Fruit fly (Drosophila melanogaster) whole organism, embryonic: ENCODE measurements around the gene dimm.

Experiments
- Abd-B ChIP-seq: fragments of 200-800 bp; sonication (Bioruptor generic); optimal IDR thresholded peaks from 2 replicates; lab custom pipeline; 2018; ENCODE audit warnings: missing biosample characterization, mild to moderate bottlenecking, missing genetic modification characterization, moderate library complexity
- Atf3 ChIP-seq: fragments of 200-800 bp; sonication (Bioruptor generic); optimal IDR thresholded peaks from 3 replicates; lab custom pipeline; 2016; ENCODE audit warnings: missing biosample characterization, missing genetic modification characterization
- B-H1 ChIP-seq: fragments of 200-800 bp; sonication (Bioruptor generic); IDR thresholded peaks from 3 replicates; pipeline ENCODE4 v1.3.6; 2022; ENCODE audit warnings: missing biosample characterization, missing genetic modification characterization
- CG10147 ChIP-seq: fragments of 200-800 bp; sonication (Bioruptor generic); optimal IDR thresholded peaks from 2 replicates; lab custom pipeline; 2019; ENCODE audit warnings: missing biosample characterization, mild to moderate bottlenecking, missing genetic modification characterization, moderate library complexity
- CG10462 ChIP-seq: fragments of 200-800 bp; sonication (Bioruptor generic); optimal IDR thresholded peaks from 2 replicates; lab custom pipeline; 2016; ENCODE audit warnings: missing biosample characterization, missing genetic modification characterization
- CG10565 ChIP-seq: fragments of 200-800 bp; sonication (Bioruptor generic); optimal IDR thresholded peaks from 3 replicates; lab custom pipeline; 2016; ENCODE audit warnings: missing biosample characterization, mild to moderate bottlenecking, missing genetic modification characterization
- CG10979 ChIP-seq: fragments of 200-800 bp; sonication (Bioruptor generic); optimal IDR thresholded peaks from 2 replicates; lab custom pipeline; 2018; ENCODE audit warnings: missing biosample characterization, mild to moderate bottlenecking, missing genetic modification characterization, moderate library complexity
- CG12104 ChIP-seq: fragments of 200-800 bp; sonication (Bioruptor generic); optimal IDR thresholded peaks from 3 replicates; lab custom pipeline; 2016; ENCODE audit warnings: missing biosample characterization, missing genetic modification characterization
- CG12155 ChIP-seq: fragments of 200-800 bp; sonication (Bioruptor generic); optimal IDR thresholded peaks from 3 replicates; lab custom pipeline; 2016; ENCODE audit warnings: missing biosample characterization, missing genetic modification characterization
- CG1233 ChIP-seq: fragments of 200-800 bp; sonication (Bioruptor generic); optimal IDR thresholded peaks from 4 replicates; lab custom pipeline; 2018; ENCODE audit warnings: missing biosample characterization, mild to moderate bottlenecking, missing genetic modification characterization
- CG1529 ChIP-seq: fragments of 200-800 bp; sonication (Bioruptor generic); optimal IDR thresholded peaks from 3 replicates; lab custom pipeline; 2018; ENCODE audit warnings: missing biosample characterization, missing genetic modification characterization
- CG17361 ChIP-seq: fragments of 200-800 bp; sonication (Bioruptor generic); IDR thresholded peaks from 3 replicates; pipeline ENCODE4 v1.3.6; 2022; ENCODE audit warnings: missing biosample characterization, missing genetic modification characterization
- CG17612 ChIP-seq: fragments of 200-800 bp; sonication (Bioruptor generic); IDR thresholded peaks from 2 replicates; pipeline ENCODE4 v1.3.6; 2022; ENCODE audit warnings: missing biosample characterization, missing genetic modification characterization
- CG18011 ChIP-seq: fragments of 200-800 bp; sonication (Bioruptor generic); optimal IDR thresholded peaks from 2 replicates; lab custom pipeline; 2017; ENCODE audit warnings: missing biosample characterization, missing genetic modification characterization, mild to moderate bottlenecking, moderate library complexity, missing genotype
- CG32532 ChIP-seq: fragments of 200-800 bp; sonication (Bioruptor generic); IDR thresholded peaks from 2 replicates; pipeline ENCODE4 v1.3.6; 2022; ENCODE audit warnings: missing biosample characterization, missing genetic modification characterization
- CG3281 ChIP-seq: fragments of 200-800 bp; sonication (Bioruptor generic); optimal IDR thresholded peaks from 3 replicates; lab custom pipeline; 2017; ENCODE audit warnings: missing biosample characterization, mild to moderate bottlenecking, missing genetic modification characterization
- CG34376 ChIP-seq: fragments of 200-800 bp; sonication (Bioruptor generic); optimal IDR thresholded peaks from 2 replicates; lab custom pipeline; 2018; ENCODE audit warnings: missing biosample characterization, mild to moderate bottlenecking, missing genetic modification characterization
- CG3995 ChIP-seq: fragments of 200-800 bp; sonication (Bioruptor generic); optimal IDR thresholded peaks from 3 replicates; lab custom pipeline; 2016; ENCODE audit warnings: missing biosample characterization, missing genetic modification characterization
- CG4328 ChIP-seq: fragments of 200-800 bp; sonication (Bioruptor generic); optimal IDR thresholded peaks from 3 replicates; lab custom pipeline; 2017; ENCODE audit warnings: missing biosample characterization, missing genetic modification reagents, missing genetic modification characterization
- CG4360 ChIP-seq: fragments of 200-800 bp; sonication (Bioruptor generic); IDR thresholded peaks from 2 replicates; pipeline ENCODE4 v1.3.6; 2022; ENCODE audit warnings: missing biosample characterization, missing genetic modification characterization
- CG6254 ChIP-seq: fragments of 200-800 bp; sonication (Bioruptor generic); optimal IDR thresholded peaks from 3 replicates; lab custom pipeline; 2017; ENCODE audit warnings: mild to moderate bottlenecking, missing biosample characterization, missing genetic modification reagents, missing genetic modification characterization
- CG6813 ChIP-seq: fragments of 200-800 bp; sonication (Bioruptor generic); optimal IDR thresholded peaks from 2 replicates; lab custom pipeline; 2017; ENCODE audit warnings: missing biosample characterization, missing genetic modification characterization, mild to moderate bottlenecking, moderate library complexity, missing genetic modification reagents
- CG6854 ChIP-seq: fragments of 200-800 bp; sonication (Bioruptor generic); optimal IDR thresholded peaks from 3 replicates; lab custom pipeline; 2017; ENCODE audit warnings: missing biosample characterization, mild to moderate bottlenecking, missing genetic modification characterization
- CG7271 ChIP-seq: fragments of 200-800 bp; sonication (Bioruptor generic); optimal IDR thresholded peaks from 2 replicates; lab custom pipeline; 2018; ENCODE audit warnings: missing biosample characterization, mild to moderate bottlenecking, missing genetic modification characterization, moderate library complexity
- CG7839 ChIP-seq: fragments of 200-800 bp; sonication (Bioruptor generic); optimal IDR thresholded peaks from 3 replicates; lab custom pipeline; 2018; ENCODE audit warnings: missing biosample characterization, mild to moderate bottlenecking, missing genetic modification characterization, moderate library complexity
- CG8924 ChIP-seq: fragments of 200-800 bp; optimal IDR thresholded peaks from 3 replicates; lab custom pipeline; 2019; ENCODE audit warnings: missing biosample characterization, mild to moderate bottlenecking, missing genetic modification characterization, moderate library complexity
- Dfd ChIP-seq, 2 experiments: fragments of >200 bp; optimal IDR thresholded peaks; 2 replicates each; lab custom pipeline; 2017; ENCODE audit warnings: missing biosample characterization in 2 of 2, missing genetic modification characterization in 2 of 2
- HLH4C ChIP-seq: fragments of 200-800 bp; sonication (Bioruptor generic); IDR thresholded peaks from 3 replicates; pipeline ENCODE4 v1.3.6; 2022; ENCODE audit warnings: missing biosample characterization, missing genetic modification characterization; ENCODE audit not compliant: partially characterized antibody
- PHDP ChIP-seq: fragments of 200-800 bp; sonication (Bioruptor generic); optimal IDR thresholded peaks from 3 replicates; lab custom pipeline; 2018; ENCODE audit warnings: missing biosample characterization, mild to moderate bottlenecking, missing genetic modification characterization, moderate library complexity
- Xbp1 ChIP-seq: fragments of 200-800 bp; sonication (Bioruptor generic); optimal IDR thresholded peaks from 3 replicates; lab custom pipeline; 2016; ENCODE audit warnings: missing biosample characterization, mild to moderate bottlenecking, missing genetic modification characterization
- YL-1 ChIP-seq: fragments of 200-800 bp; sonication (Bioruptor generic); optimal IDR thresholded peaks from 3 replicates; lab custom pipeline; 2017; ENCODE audit warnings: missing biosample characterization, mild to moderate bottlenecking, missing genetic modification characterization
- aop ChIP-seq: fragments of 200-800 bp; sonication (Bioruptor generic); IDR thresholded peaks from 2 replicates; pipeline ENCODE4 v1.3.6; 2022; ENCODE audit warnings: missing biosample characterization, missing genetic modification characterization
- bigmax ChIP-seq: fragments of 200-800 bp; sonication (Bioruptor generic); optimal IDR thresholded peaks from 2 replicates; lab custom pipeline; 2018; ENCODE audit warnings: missing biosample characterization, mild to moderate bottlenecking, missing genetic modification characterization
- cas ChIP-seq: fragments of 200-800 bp; sonication (Bioruptor generic); IDR thresholded peaks from 2 replicates; pipeline ENCODE4 v1.3.6; 2022; ENCODE audit warnings: missing biosample characterization, missing genetic modification characterization
- caup ChIP-seq: fragments of 200-800 bp; sonication (Bioruptor generic); optimal IDR thresholded peaks from 3 replicates; lab custom pipeline; 2017; ENCODE audit warnings: missing biosample characterization, mild to moderate bottlenecking, missing genetic modification characterization, moderate library complexity; ENCODE audit not compliant: severe bottlenecking
- crp ChIP-seq, 2 experiments: fragments of 200-800 bp; sonication (Bioruptor generic); optimal IDR thresholded peaks; 2 replicates in 1 of 2; 3 replicates in 1 of 2; lab custom pipeline; 2017; ENCODE audit warnings: missing biosample characterization in 2 of 2, missing genetic modification characterization in 2 of 2, mild to moderate bottlenecking in 1 of 2, moderate library complexity in 1 of 2
- dati ChIP-seq: fragments of 200-800 bp; sonication (Bioruptor generic); IDR thresholded peaks from 2 replicates; pipeline ENCODE4 v1.3.6; 2022; ENCODE audit warnings: missing biosample characterization, missing genetic modification characterization
- exex ChIP-seq: fragments of 200-800 bp; sonication (Bioruptor generic); optimal IDR thresholded peaks from 4 replicates; lab custom pipeline; 2018; ENCODE audit warnings: missing biosample characterization, mild to moderate bottlenecking, missing genetic modification characterization, moderate library complexity
- gsb-n ChIP-seq: fragments of 200-800 bp; sonication (Bioruptor generic); optimal IDR thresholded peaks from 3 replicates; lab custom pipeline; 2018; ENCODE audit warnings: missing biosample characterization, mild to moderate bottlenecking, missing genetic modification characterization
- gt ChIP-seq: fragments of 200-800 bp; sonication (Bioruptor generic); IDR thresholded peaks from 2 replicates; pipeline ENCODE4 v1.3.6; 2022; ENCODE audit warnings: missing biosample characterization, missing genetic modification characterization
- jigr1 ChIP-seq: fragments of 200-800 bp; sonication (Bioruptor generic); IDR thresholded peaks from 3 replicates; pipeline ENCODE4 v1.3.6; 2022; ENCODE audit warnings: missing biosample characterization, missing genetic modification characterization
- luna ChIP-seq: fragments of 200-800 bp; sonication (Bioruptor generic); optimal IDR thresholded peaks from 2 replicates; lab custom pipeline; 2016; ENCODE audit warnings: missing biosample characterization, missing genetic modification characterization
- nmo ChIP-seq: fragments of 200-800 bp; sonication (Bioruptor generic); optimal IDR thresholded peaks from 2 replicates; lab custom pipeline; 2018; ENCODE audit warnings: missing biosample characterization, mild to moderate bottlenecking, missing genetic modification characterization, moderate library complexity
- nom ChIP-seq: fragments of 200-800 bp; sonication (Bioruptor generic); optimal IDR thresholded peaks from 2 replicates; lab custom pipeline; 2017; ENCODE audit warnings: missing biosample characterization, missing genetic modification characterization, mild to moderate bottlenecking, moderate library complexity, missing genetic modification reagents
- pfk ChIP-seq: fragments of 200-800 bp; sonication (Bioruptor generic); optimal IDR thresholded peaks from 2 replicates; lab custom pipeline; 2018; ENCODE audit warnings: missing biosample characterization, mild to moderate bottlenecking, missing genetic modification characterization, moderate library complexity
- pum ChIP-seq: fragments of 200-800 bp; sonication (Bioruptor generic); optimal IDR thresholded peaks from 2 replicates; lab custom pipeline; 2016; ENCODE audit warnings: missing biosample characterization, missing genetic modification characterization
- salm ChIP-seq: fragments of 200-800 bp; sonication (Bioruptor generic); optimal IDR thresholded peaks from 2 replicates; lab custom pipeline; 2018; ENCODE audit warnings: missing biosample characterization, mild to moderate bottlenecking, missing genetic modification characterization
- sens-2 ChIP-seq: fragments of 200-800 bp; sonication (Bioruptor generic); IDR thresholded peaks from 2 replicates; pipeline ENCODE4 v1.3.6; 2022; ENCODE audit warnings: missing biosample characterization, missing genetic modification characterization
- trh ChIP-seq: fragments of 200-800 bp; sonication (Bioruptor generic); optimal IDR thresholded peaks from 2 replicates; lab custom pipeline; 2016; ENCODE audit warnings: missing biosample characterization, missing genetic modification characterization
- wor ChIP-seq: fragments of 200-800 bp; sonication (Bioruptor generic); IDR thresholded peaks from 2 replicates; pipeline ENCODE4 v1.3.6; 2022; ENCODE audit warnings: missing biosample characterization, missing genetic modification characterization

dimm gene

DNA sequence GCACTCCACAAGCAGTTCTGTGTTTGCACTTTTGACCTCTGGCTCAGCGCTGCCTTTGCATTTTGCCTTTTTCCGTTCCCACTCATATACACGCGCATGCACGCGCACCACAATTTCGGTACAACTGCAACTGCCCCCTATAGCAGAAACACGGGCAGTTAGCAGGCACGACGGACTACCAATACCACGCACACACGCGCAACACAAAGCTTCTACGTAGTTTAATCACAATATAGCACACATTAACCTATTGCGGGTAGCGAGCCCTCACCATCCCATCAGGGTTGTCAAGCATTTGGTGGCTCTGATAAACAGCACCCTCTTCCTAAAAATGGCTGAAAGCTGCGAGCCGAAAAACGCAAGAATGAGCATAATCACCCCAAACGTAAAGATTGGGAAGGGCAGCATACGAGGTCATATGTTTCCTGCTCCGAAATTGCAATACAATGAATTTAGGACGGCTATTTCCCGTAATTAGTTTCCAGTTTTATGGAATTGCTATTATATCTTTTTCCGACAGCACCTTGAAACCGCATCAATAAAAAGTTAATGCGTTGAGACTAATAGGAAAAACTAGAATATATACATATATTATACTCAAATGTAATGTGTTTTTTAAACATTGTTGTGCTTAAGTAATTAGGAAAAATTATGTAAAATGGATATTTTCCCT, 21.7 kb upstream of the dimm start, which contains the start of gene Mondo (continued):
- no peak for TF ChIP-seq CG17612 (GFP tag; lab: Robert Waterston, UW)
- no peak for TF ChIP-seq CG1529 (GFP tag; lab: Kevin White, UChicago)
- TF ChIP-seq bigmax (GFP tag; lab: Kevin White, UChicago), result peak; percentile 47
- no peak for TF ChIP-seq CG4360 (GFP tag; lab: Robert Waterston, UW)
- no peak for TF ChIP-seq trh (GFP tag; lab: Kevin White, UChicago)
- TF ChIP-seq CG7271 (tag; lab: Kevin White, UChicago), result no peak
- no peak for TF ChIP-seq CG10147 (GFP tag; lab: Kevin White, UChicago)
- no peak for TF ChIP-seq luna (GFP tag; lab: Kevin White, UChicago)
- peak; percentile 35 for TF ChIP-seq CG3995 (GFP tag; lab: Kevin White, UChicago)
- no peak for TF ChIP-seq sens-2
- peak; percentile 55; the same call in 1 of the 3 replicates for TF ChIP-seq B-H1
- no peak for TF ChIP-seq CG10462 (GFP tag; lab: Kevin White, UChicago)
- no peak for TF ChIP-seq caup (GFP tag; lab: Kevin White, UChicago)
- no peak for TF ChIP-seq pfk
- peak; percentile 6 for TF ChIP-seq CG10979
- no peak for TF ChIP-seq CG3281
- TF ChIP-seq nmo (GFP tag; lab: Kevin White, UChicago), result peak; percentile 45
- no peak for TF ChIP-seq Abd-B (GFP tag; lab: Kevin White, UChicago)
- peak; percentile 50 for TF ChIP-seq PHDP (tag; lab: Kevin White, UChicago)
- no peak for TF ChIP-seq Xbp1 (GFP tag; lab: Kevin White, UChicago)
- no peak for TF ChIP-seq CG6813 (GFP tag; lab: Kevin White, UChicago)
- TF ChIP-seq CG18011 (GFP tag; lab: Kevin White, UChicago), result no peak
- no peak for TF ChIP-seq YL-1 (GFP tag; lab: Kevin White, UChicago)
- no peak for TF ChIP-seq Dfd (GFP tag; optimal IDR thresholded peaks at IDR 0.05; lab: Kevin White, UChicago)
- peak; percentile 13 for TF ChIP-seq CG1233
- TF ChIP-seq exex, result peak; percentile 37
- TF ChIP-seq salm (tag; lab: Kevin White, UChicago), result no peak
- TF ChIP-seq HLH4C (GFP tag; lab: Robert Waterston, UW), result no peak
- no peak for TF ChIP-seq dati
- peak; percentile 79; the same call in 2 of the 3 replicates for TF ChIP-seq CG17361 (GFP tag; lab: Robert Waterston, UW)
- TF ChIP-seq CG12155 (GFP tag; lab: Kevin White, UChicago), result no peak
- TF ChIP-seq CG34376 (GFP tag; lab: Kevin White, UChicago), result peak; percentile 71
- TF ChIP-seq pum (GFP tag; lab: Kevin White, UChicago), result no peak
- TF ChIP-seq Atf3 (GFP tag; lab: Kevin White, UChicago), result no peak
- peak; percentile 21; the same call in 1 of the 2 replicates for TF ChIP-seq wor (GFP tag; lab: Robert Waterston, UW)
- TF ChIP-seq nom, result no peak
- peak; percentile 71 for TF ChIP-seq CG32532
- no peak for TF ChIP-seq CG12104 (GFP tag; lab: Kevin White, UChicago)
- TF ChIP-seq cas (GFP tag; lab: Robert Waterston, UW), result no peak
- TF ChIP-seq CG10565, result no peak
- peak; percentile 63 for TF ChIP-seq CG7839
- no peak for TF ChIP-seq gsb-n (tag; lab: Kevin White, UChicago)
- TF ChIP-seq aop (GFP tag; lab: Robert Waterston, UW), result no peak
- TF ChIP-seq CG6254 (GFP tag; lab: Kevin White, UChicago), result no peak
- TF ChIP-seq crp (GFP tag; optimal IDR thresholded peaks at IDR 0.05; lab: Kevin White, UChicago), result peak in 1 of 2 experiments; percentile 58
- no peak for TF ChIP-seq CG6854 (GFP tag; lab: Kevin White, UChicago)
- peak; percentile 9 for TF ChIP-seq CG4328 (GFP tag; lab: Kevin White, UChicago)
- peak; percentile 19 for TF ChIP-seq CG8924
- no peak for TF ChIP-seq gt (GFP tag; lab: Robert Waterston, UW)
- TF ChIP-seq jigr1 (GFP tag; lab: Robert Waterston, UW), result no peak
